Worm (Caenorhabditis elegans) whole organism, late embryonic: ENCODE results near the gene cki-1.

Source experiments
- C38D4.7 ChIP-seq: fragments of 200-800 bp; sonication (Bioruptor generic); optimal IDR thresholded peaks from 2 replicates; lab custom pipeline; 2018; ENCODE audit warnings: mild to moderate bottlenecking, missing genetic modification characterization, moderate library complexity, missing compliant biosample characterization
- K02D7.2 ChIP-seq: sonication (generic microtip); optimal IDR thresholded peaks from 2 replicates; lab custom pipeline; 2017; ENCODE audit warnings: mild to moderate bottlenecking, missing genetic modification characterization, missing compliant biosample characterization
- K09A11.1 ChIP-seq: sonication (generic microtip); optimal IDR thresholded peaks from 2 replicates; lab custom pipeline; 2017; ENCODE audit warnings: antibody characterized with exemption, mild to moderate bottlenecking, missing genetic modification characterization, missing compliant biosample characterization; ENCODE audit not compliant: insufficient read depth
- T23F11.4 ChIP-seq: fragments of 200-800 bp; sonication (Bioruptor generic); optimal IDR thresholded peaks from 2 replicates; lab custom pipeline; 2018; ENCODE audit warnings: mild to moderate bottlenecking, missing genetic modification characterization, missing compliant biosample characterization
- Y22D7AL.16 ChIP-seq: sonication (generic microtip); optimal IDR thresholded peaks from 2 replicates; lab custom pipeline; 2016; ENCODE audit warnings: missing genetic modification characterization, missing compliant biosample characterization
- ahr-1 ChIP-seq: sonication (generic microtip); optimal IDR thresholded peaks from 2 replicates; lab custom pipeline; 2016; ENCODE audit warnings: missing genetic modification characterization, missing compliant biosample characterization
- ceh-18 ChIP-seq: sonication (generic microtip); optimal IDR thresholded peaks from 2 replicates; lab custom pipeline; 2016; ENCODE audit warnings: missing genetic modification characterization, missing compliant biosample characterization
- ceh-22 ChIP-seq: sonication (generic microtip); optimal IDR thresholded peaks from 2 replicates; lab custom pipeline; 2017; ENCODE audit warnings: missing biosample characterization, missing genetic modification characterization
- ceh-30 ChIP-seq: fragments of 150-350 bp; optimal IDR thresholded peaks from 2 replicates; lab custom pipeline; 2014; ENCODE audit warnings: missing biosample characterization, missing genetic modification characterization
- ceh-31 ChIP-seq: sonication (generic microtip); optimal IDR thresholded peaks from 2 replicates; lab custom pipeline; 2016; ENCODE audit warnings: missing genetic modification characterization, missing compliant biosample characterization
- ceh-48 ChIP-seq: sonication (generic microtip); optimal IDR thresholded peaks from 2 replicates; lab custom pipeline; 2016; ENCODE audit warnings: missing genetic modification characterization, inconsistent platforms, missing compliant biosample characterization
- ceh-6 ChIP-seq: fragments of 200-800 bp; sonication (Bioruptor generic); optimal IDR thresholded peaks from 2 replicates; lab custom pipeline; 2018; ENCODE audit warnings: mild to moderate bottlenecking, missing genetic modification characterization, missing compliant biosample characterization
- dmd-4 ChIP-seq: sonication (generic microtip); optimal IDR thresholded peaks from 2 replicates; lab custom pipeline; 2016; ENCODE audit warnings: borderline replicate concordance, missing genetic modification characterization, missing compliant biosample characterization
- dve-1 ChIP-seq: sonication (generic microtip); optimal IDR thresholded peaks from 2 replicates; lab custom pipeline; 2017; ENCODE audit warnings: antibody characterized with exemption, mild to moderate bottlenecking, missing genetic modification characterization, missing compliant biosample characterization
- elt-2 ChIP-seq: sonication (generic microtip); optimal IDR thresholded peaks from 2 replicates; lab custom pipeline; 2016; ENCODE audit warnings: missing genetic modification reagents, missing genetic modification characterization, missing compliant biosample characterization
- ets-4 ChIP-seq: sonication (generic microtip); optimal IDR thresholded peaks from 2 replicates; lab custom pipeline; 2016; ENCODE audit warnings: missing genetic modification characterization, missing compliant biosample characterization
- eyg-1 ChIP-seq: sonication (generic microtip); optimal IDR thresholded peaks from 2 replicates; lab custom pipeline; 2016; ENCODE audit warnings: missing genotype, missing genetic modification characterization, missing compliant biosample characterization
- fax-1 ChIP-seq: sonication (generic microtip); optimal IDR thresholded peaks from 2 replicates; lab custom pipeline; 2016; ENCODE audit warnings: missing genotype, missing genetic modification characterization, missing compliant biosample characterization
- hlh-30 ChIP-seq: sonication (generic microtip); optimal IDR thresholded peaks from 2 replicates; lab custom pipeline; 2017; ENCODE audit warnings: antibody characterized with exemption, missing genetic modification characterization, missing compliant biosample characterization; ENCODE audit not compliant: insufficient read depth
- hlh-6 ChIP-seq: sonication (generic microtip); optimal IDR thresholded peaks from 2 replicates; lab custom pipeline; 2016; ENCODE audit warnings: missing genotype, missing genetic modification characterization, missing compliant biosample characterization
- hlh-8 ChIP-seq: sonication (generic microtip); optimal IDR thresholded peaks from 2 replicates; lab custom pipeline; 2016; ENCODE audit warnings: missing genotype, missing genetic modification characterization, missing compliant biosample characterization
- lin-11 ChIP-seq: fragments of 200-800 bp; sonication (Bioruptor generic); optimal IDR thresholded peaks from 2 replicates; lab custom pipeline; 2018; ENCODE audit warnings: mild to moderate bottlenecking, missing genetic modification characterization, missing compliant biosample characterization
- mec-3 ChIP-seq: sonication (generic microtip); optimal IDR thresholded peaks from 2 replicates; lab custom pipeline; 2016; ENCODE audit warnings: borderline replicate concordance, missing genetic modification characterization, missing compliant biosample characterization
- nhr-11 ChIP-seq: fragments of 150-350 bp; optimal IDR thresholded peaks from 2 replicates; lab custom pipeline; 2014; ENCODE audit warnings: missing biosample characterization, missing genetic modification characterization
- pag-3 ChIP-seq: sonication (generic microtip); optimal IDR thresholded peaks from 2 replicates; lab custom pipeline; 2016; ENCODE audit warnings: missing compliant biosample characterization, missing genetic modification characterization, borderline replicate concordance
- pros-1 ChIP-seq: fragments of 150-350 bp; optimal IDR thresholded peaks from 2 replicates; lab custom pipeline; 2014; ENCODE audit warnings: missing biosample characterization, missing genetic modification reagents, missing genetic modification characterization
- ref-2 ChIP-seq: sonication (generic microtip); optimal IDR thresholded peaks from 2 replicates; lab custom pipeline; 2016; ENCODE audit warnings: missing genetic modification characterization, missing compliant biosample characterization
- sox-2 ChIP-seq: fragments of 200-800 bp; sonication (Bioruptor generic); IDR thresholded peaks from 2 replicates; pipeline ENCODE4 v1.3.6; 2022; ENCODE audit warnings: missing genetic modification reagents, missing genetic modification characterization, missing compliant biosample characterization
- syd-9 ChIP-seq: sonication (generic microtip); optimal IDR thresholded peaks from 2 replicates; lab custom pipeline; 2016; ENCODE audit warnings: mild to moderate bottlenecking, missing genetic modification characterization, moderate library complexity, missing compliant biosample characterization
- tbx-7 ChIP-seq: sonication (generic microtip); optimal IDR thresholded peaks from 2 replicates; lab custom pipeline; 2016; ENCODE audit warnings: missing genotype, missing genetic modification characterization, missing compliant biosample characterization
- unc-42 ChIP-seq: sonication (generic microtip); optimal IDR thresholded peaks from 2 replicates; lab custom pipeline; 2016; ENCODE audit warnings: missing genotype, missing genetic modification characterization, missing compliant biosample characterization
- unc-86 ChIP-seq: sonication (generic microtip); optimal IDR thresholded peaks from 2 replicates; lab custom pipeline; 2016; ENCODE audit warnings: missing genetic modification characterization, missing compliant biosample characterization
- zip-5 ChIP-seq: sonication (generic microtip); optimal IDR thresholded peaks from 2 replicates; lab custom pipeline; 2016; ENCODE audit warnings: missing genetic modification characterization, missing compliant biosample characterization

Gene cki-1

DNA sequence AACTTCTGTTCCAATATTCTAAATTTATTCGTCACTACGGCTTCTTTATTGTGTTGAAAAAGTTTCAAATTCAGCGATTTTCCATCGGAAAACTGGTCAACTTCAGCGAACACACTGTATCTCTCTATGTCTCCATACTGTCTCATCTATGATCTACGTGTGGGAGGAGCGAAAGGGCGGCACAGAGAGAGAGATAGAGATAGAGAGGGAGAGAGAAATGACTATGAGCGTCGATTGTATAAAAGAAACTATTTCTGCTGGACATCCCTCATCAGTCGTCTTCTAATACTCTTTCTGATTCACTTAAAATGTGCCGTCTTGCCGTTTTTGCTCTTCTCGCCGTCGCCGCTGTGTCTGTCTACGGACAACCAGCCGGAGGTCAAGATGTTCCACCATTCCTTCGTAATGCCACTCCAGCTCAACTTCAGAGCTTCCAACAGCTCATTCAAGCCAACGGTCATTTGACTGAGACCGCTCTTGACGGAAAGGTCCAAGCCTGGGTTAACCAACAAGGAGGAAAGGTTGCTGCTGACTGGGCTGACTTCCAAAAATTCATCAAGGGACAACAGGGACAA, 20.6 kb upstream of the cki-1 start, which contains the start of gene srlf-1:
srlf-1 (plus strand) TSS at position 268 of the 575 bp plus-strand sequence.
- no peak for TF ChIP-seq unc-86 (tag; lab: Kevin White, UChicago)
- TF ChIP-seq ets-4 (tag; lab: Kevin White, UChicago): no peak
- TF ChIP-seq T23F11.4: no peak
- no peak for TF ChIP-seq fax-1
- no peak for TF ChIP-seq ceh-31 (tag; lab: Kevin White, UChicago)
- no peak for TF ChIP-seq pros-1
- no peak for TF ChIP-seq mec-3 (tag; lab: Kevin White, UChicago)

DNA sequence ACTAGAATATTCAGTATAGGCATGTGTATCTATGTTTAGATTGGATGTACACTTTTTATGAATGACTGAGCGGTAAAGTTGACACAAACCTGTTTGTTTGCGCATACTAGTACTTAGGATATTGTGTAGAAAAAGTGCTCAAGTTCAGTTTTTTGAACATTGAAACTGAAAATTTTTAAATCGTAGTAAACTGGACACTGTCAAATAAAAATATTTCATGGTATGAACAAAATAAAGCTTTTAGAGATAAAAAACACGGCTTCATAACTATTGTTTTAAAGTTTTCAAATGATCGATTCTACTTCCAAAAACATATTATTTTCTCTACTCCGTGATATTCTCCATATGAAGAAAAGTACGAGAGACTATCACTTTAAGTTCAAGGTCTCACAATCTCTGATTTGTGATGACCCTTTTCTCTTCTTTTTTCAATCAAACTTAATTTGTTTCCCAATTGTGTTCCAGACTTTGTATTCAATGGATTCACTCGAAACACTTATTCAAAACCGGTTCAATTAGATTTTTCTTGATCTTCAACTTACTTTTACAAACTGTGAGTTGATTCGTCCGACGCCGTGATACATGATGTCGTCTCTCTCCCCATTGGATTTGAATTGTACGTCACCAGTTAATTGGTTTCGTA, 19.5 kb upstream of the cki-1 start:
- TF ChIP-seq T23F11.4: no peak
- TF ChIP-seq nhr-11 (tag; lab: Kevin White, UChicago): no peak
- TF ChIP-seq ceh-48 (tag; lab: Kevin White, UChicago): no peak
- TF ChIP-seq ceh-22 (tag; lab: Kevin White, UChicago): no peak
- no peak for TF ChIP-seq syd-9 (tag; lab: Kevin White, UChicago)
- no peak for TF ChIP-seq dmd-4
- TF ChIP-seq hlh-8: no peak
- TF ChIP-seq ahr-1: no peak
- no peak for TF ChIP-seq lin-11 (tag; lab: Kevin White, UChicago)
- TF ChIP-seq elt-2 (tag; lab: Kevin White, UChicago): no peak

ce11 chrII:7792514-7792913, 18.5 kb upstream of the cki-1 start:
- TF ChIP-seq C38D4.7 (GFP tag; lab: Kevin White, UChicago): no peak
- TF ChIP-seq ets-4 (tag; lab: Kevin White, UChicago): no peak
- TF ChIP-seq sox-2 (GFP tag; lab: Robert Waterston, UW): no peak
- no peak for TF ChIP-seq eyg-1
- TF ChIP-seq zip-5 (tag; lab: Kevin White, UChicago): no peak
- TF ChIP-seq fax-1: no peak
- no peak for TF ChIP-seq ceh-22 (tag; lab: Kevin White, UChicago)
- no peak for TF ChIP-seq pros-1
- no peak for TF ChIP-seq Y22D7AL.16 (tag; lab: Kevin White, UChicago)
- TF ChIP-seq K09A11.1 (tag; lab: Kevin White, UChicago): no peak
- no peak for TF ChIP-seq ceh-6 (GFP tag; lab: Kevin White, UChicago)
- no peak for TF ChIP-seq hlh-6 (tag; lab: Kevin White, UChicago)
- no peak for TF ChIP-seq ahr-1
- TF ChIP-seq ceh-30 (tag; lab: Kevin White, UChicago): no peak
- TF ChIP-seq tbx-7 (tag; lab: Kevin White, UChicago): no peak
- TF ChIP-seq K02D7.2: no peak
- no peak for TF ChIP-seq dve-1 (tag; lab: Kevin White, UChicago)
- TF ChIP-seq ref-2: no peak
- no peak for TF ChIP-seq pag-3

- no peak for TF ChIP-seq Y22D7AL.16 (tag; lab: Kevin White, UChicago)
- no peak for TF ChIP-seq tbx-7 (tag; lab: Kevin White, UChicago)
- no peak for TF ChIP-seq ceh-18 (tag; lab: Kevin White, UChicago)
- TF ChIP-seq ceh-48 (tag; lab: Kevin White, UChicago): no peak
- TF ChIP-seq unc-86 (tag; lab: Kevin White, UChicago): no peak
- TF ChIP-seq ceh-30 (tag; lab: Kevin White, UChicago): no peak
- TF ChIP-seq ceh-31 (tag; lab: Kevin White, UChicago): no peak
These were observed 16.8 kb upstream of the cki-1 start, which contains the start of gene glr-4 for ce11 chrII:7794222-7794621. Gene glr-4, minus strand, starts transcription at chrII:7794322.

ce11 chrII:7795299-7795698, 15.7 kb upstream of the cki-1 start:
- peak; percentile 82 for TF ChIP-seq unc-42 (tag; lab: Kevin White, UChicago)
- no peak for TF ChIP-seq hlh-30 (tag; lab: Kevin White, UChicago)
